Fruit fly (Drosophila melanogaster) whole organism, wandering third instar larva: ENCODE measurements around the gene udt.

Experiments
- CG32264 ChIP-seq: fragments of 200-800 bp; sonication (Bioruptor generic); optimal IDR thresholded peaks from 2 replicates; lab custom pipeline; 2016; ENCODE audit warnings: missing biosample characterization, missing genetic modification characterization
- CG9705 ChIP-seq: fragments of 200-800 bp; sonication (Bioruptor generic); optimal IDR thresholded peaks from 2 replicates; lab custom pipeline; 2018; ENCODE audit warnings: missing biosample characterization, mild to moderate bottlenecking, missing genetic modification characterization
- CrebA ChIP-seq: fragments of 200-800 bp; sonication (Bioruptor generic); optimal IDR thresholded peaks from 2 replicates; lab custom pipeline; 2016; ENCODE audit warnings: missing biosample characterization, mild to moderate bottlenecking, missing genetic modification characterization, borderline replicate concordance
- Dfd ChIP-seq: fragments of >200 bp; optimal IDR thresholded peaks from 2 replicates; lab custom pipeline; 2017; ENCODE audit warnings: missing biosample characterization, missing genetic modification characterization
- Dif ChIP-seq: fragments of 200-275, 200-300 bp; sonication (Bioruptor generic); optimal IDR thresholded peaks from 2 replicates; lab custom pipeline; 2018; ENCODE audit warnings: missing biosample characterization, missing genetic modification characterization; ENCODE audit not compliant: partially characterized antibody
- GATAd ChIP-seq: sonication (Bioruptor generic); optimal IDR thresholded peaks from 2 replicates; lab custom pipeline; 2016; ENCODE audit warnings: missing biosample characterization, missing genetic modification characterization
- HLH106 ChIP-seq: fragments of 200-800 bp; optimal IDR thresholded peaks from 3 replicates; lab custom pipeline; 2019; ENCODE audit warnings: missing biosample characterization, mild to moderate bottlenecking, missing genetic modification characterization, moderate library complexity
- Hnf4 ChIP-seq: fragments of 200-800 bp; sonication (Bioruptor generic); optimal IDR thresholded peaks from 2 replicates; lab custom pipeline; 2016; ENCODE audit warnings: missing biosample characterization, mild to moderate bottlenecking, missing genetic modification characterization
- Hr78 ChIP-seq: fragments of >200 bp; optimal IDR thresholded peaks from 2 replicates; lab custom pipeline; 2017; ENCODE audit warnings: missing biosample characterization, missing genetic modification characterization
- Hr83 ChIP-seq: fragments of 200-300 bp; sonication (Bioruptor generic); optimal IDR thresholded peaks from 2 replicates; lab custom pipeline; 2016; ENCODE audit warnings: missing biosample characterization, mild to moderate bottlenecking, missing genetic modification characterization, moderate library complexity; ENCODE audit not compliant: poor library complexity, severe bottlenecking
- Jra ChIP-seq: sonication (Bioruptor generic); optimal IDR thresholded peaks from 2 replicates; lab custom pipeline; 2016; ENCODE audit warnings: missing biosample characterization, missing genetic modification characterization
- Mio ChIP-seq: sonication (Bioruptor generic); optimal IDR thresholded peaks from 2 replicates; lab custom pipeline; 2016; ENCODE audit warnings: missing biosample characterization, missing genetic modification characterization
- Myc ChIP-seq: fragments of >200 bp; optimal IDR thresholded peaks from 2 replicates; lab custom pipeline; 2017
- N ChIP-seq: fragments of >200 bp; optimal IDR thresholded peaks from 2 replicates; lab custom pipeline; 2018; ENCODE audit warnings: missing biosample characterization, missing external identifiers, missing genetic modification characterization
- OdsH ChIP-seq: fragments of 200-800 bp; sonication (Bioruptor generic); optimal IDR thresholded peaks from 2 replicates; lab custom pipeline; 2016; ENCODE audit warnings: missing biosample characterization, mild to moderate bottlenecking, missing genetic modification characterization
- Rel ChIP-seq, 2 experiments: fragments of 200-800 bp; sonication (Bioruptor generic) in 1 of 2; optimal IDR thresholded peaks; 2 replicates in 1 of 2; 3 replicates in 1 of 2; lab custom pipeline; 2016 to 2019; ENCODE audit warnings: mild to moderate bottlenecking in 2 of 2, missing biosample characterization in 2 of 2, missing genetic modification characterization in 2 of 2, moderate library complexity in 1 of 2
- Sp1 ChIP-seq: fragments of 200-800 bp; sonication (Bioruptor generic); optimal IDR thresholded peaks from 3 replicates; lab custom pipeline; 2019; ENCODE audit warnings: missing biosample characterization, mild to moderate bottlenecking, missing genetic modification characterization, moderate library complexity
- Vsx2 ChIP-seq: fragments of 200-300, 225-300 bp; sonication (Bioruptor generic); optimal IDR thresholded peaks from 2 replicates; lab custom pipeline; 2018; ENCODE audit warnings: missing biosample characterization, missing genetic modification characterization; ENCODE audit not compliant: partially characterized antibody
- br ChIP-seq: fragments of 200-800 bp; sonication (Bioruptor generic); optimal IDR thresholded peaks from 2 replicates; lab custom pipeline; 2016; ENCODE audit warnings: missing biosample characterization, missing genetic modification characterization
- brk ChIP-seq: fragments of 200-800 bp; sonication (Bioruptor generic); optimal IDR thresholded peaks from 2 replicates; lab custom pipeline; 2016; ENCODE audit warnings: missing biosample characterization, mild to moderate bottlenecking, missing genetic modification characterization
- dl ChIP-seq, 2 experiments: fragments of 175-275, 200-275 bp in 1 of 2; fragments of 200-275 bp in 1 of 2; sonication (Bioruptor generic); optimal IDR thresholded peaks; lab custom pipeline; 2018; ENCODE audit warnings: mild to moderate bottlenecking in 2 of 2, missing biosample characterization in 2 of 2, missing genetic modification characterization in 2 of 2, moderate library complexity in 2 of 2; ENCODE audit not compliant: partially characterized antibody in 2 of 2, insufficient read depth in 1 of 2
- dmrt93B ChIP-seq: fragments of 200-800 bp; sonication (Bioruptor generic); optimal IDR thresholded peaks from 2 replicates; lab custom pipeline; 2018; ENCODE audit warnings: missing biosample characterization, mild to moderate bottlenecking, missing genetic modification characterization
- dsf ChIP-seq: sonication (Bioruptor generic); optimal IDR thresholded peaks from 2 replicates; lab custom pipeline; 2016; ENCODE audit warnings: missing biosample characterization, missing genetic modification characterization, borderline replicate concordance
- ey ChIP-seq: fragments of 200-800 bp; sonication (Bioruptor generic); optimal IDR thresholded peaks from 2 replicates; lab custom pipeline; 2016; ENCODE audit warnings: missing biosample characterization, missing genetic modification characterization
- foxo ChIP-seq, 2 experiments: fragments of 200-800 bp; sonication (Bioruptor generic); optimal IDR thresholded peaks; 2 replicates in 1 of 2; 3 replicates in 1 of 2; lab custom pipeline; 2016 to 2017; ENCODE audit warnings: missing biosample characterization in 2 of 2, missing genetic modification characterization in 2 of 2
- fru ChIP-seq: fragments of 200-800 bp; sonication (Bioruptor generic); optimal IDR thresholded peaks from 3 replicates; lab custom pipeline; 2016; ENCODE audit warnings: missing biosample characterization, mild to moderate bottlenecking, missing genetic modification characterization
- h ChIP-seq: fragments of 200-800 bp; sonication (Bioruptor generic); optimal IDR thresholded peaks from 3 replicates; lab custom pipeline; 2016; ENCODE audit warnings: missing biosample characterization, mild to moderate bottlenecking, missing genetic modification characterization
- jim ChIP-seq: fragments of 175-275, 200-325 bp; sonication (Bioruptor generic); optimal IDR thresholded peaks from 2 replicates; lab custom pipeline; 2016; ENCODE audit warnings: missing biosample characterization, mild to moderate bottlenecking, missing genetic modification characterization
- lola ChIP-seq: fragments of >200 bp; optimal IDR thresholded peaks from 2 replicates; lab custom pipeline; 2017; ENCODE audit warnings: missing biosample characterization, missing genetic modification characterization
- pan ChIP-seq: fragments of >200 bp; optimal IDR thresholded peaks from 2 replicates; lab custom pipeline; 2017
- rgr ChIP-seq: fragments of 200-800 bp; sonication (Bioruptor generic); optimal IDR thresholded peaks from 3 replicates; lab custom pipeline; 2016; ENCODE audit warnings: missing biosample characterization, mild to moderate bottlenecking, missing genetic modification characterization
- sage ChIP-seq: fragments of 200-800 bp; sonication (Bioruptor generic); optimal IDR thresholded peaks from 2 replicates; lab custom pipeline; 2016; ENCODE audit warnings: missing biosample characterization, mild to moderate bottlenecking, missing genetic modification characterization
- sv ChIP-seq: fragments of 200-800 bp; sonication (Bioruptor generic); optimal IDR thresholded peaks from 3 replicates; lab custom pipeline; 2016; ENCODE audit warnings: missing biosample characterization, missing genetic modification characterization
- tai ChIP-seq: sonication (Bioruptor generic); optimal IDR thresholded peaks from 2 replicates; lab custom pipeline; 2016; ENCODE audit warnings: missing biosample characterization, missing genetic modification characterization
- usp ChIP-seq: fragments of >200 bp; optimal IDR thresholded peaks from 2 replicates; lab custom pipeline; 2017; ENCODE audit warnings: missing biosample characterization, missing genetic modification characterization
- woc ChIP-seq: sonication (Bioruptor generic); optimal IDR thresholded peaks from 2 replicates; lab custom pipeline; 2016; ENCODE audit warnings: missing biosample characterization, mild to moderate bottlenecking, missing genetic modification characterization

udt gene

dm6 chr3R:23763622-23764273, 685 bp upstream of the udt start, which contains the start of gene Lsd-1:
Gene Lsd-1, plus strand, starts transcription at chr3R:23763857.
- TF ChIP-seq Mio (GFP tag; lab: Kevin White, UChicago) (no peak), rgr (GFP tag; lab: Kevin White, UChicago) (peak; percentile 37), GATAd (GFP tag; lab: Kevin White, UChicago) (no peak), sage (GFP tag; lab: Kevin White, UChicago) (no peak), Sp1 (GFP tag; lab: Kevin White, UChicago) (peak; percentile 76), HLH106 (peak; percentile 62), Rel (GFP tag; optimal IDR thresholded peaks at IDR 0.05; lab: Kevin White, UChicago) (peak; percentile 23), Rel (tag; optimal IDR thresholded peaks at IDR 0.05; lab: Kevin White, UChicago) (peak; percentile 85), Hnf4 (GFP tag; lab: Kevin White, UChicago) (peak; percentile 30), foxo (GFP tag; optimal IDR thresholded peaks at IDR 0.05; lab: Kevin White, UChicago) (peak in 1 of 2 experiments; percentile 11), h (GFP tag; lab: Kevin White, UChicago) (peak; percentile 31)

dm6 chr3R:23760219-23761018, 2.6 kb downstream of the udt start, which contains the start of gene SdhD:
Gene SdhD, minus strand, starts transcription at chr3R:23760600.
- peak; percentile 48 for TF ChIP-seq OdsH (GFP tag; lab: Kevin White, UChicago)
- no peak for TF ChIP-seq dl (GFP tag; optimal IDR thresholded peaks at IDR 0.05; lab: Kevin White, UChicago; ENCODE audit: insufficient read depth in 1 of 2, partially characterized antibody in 2 of 2)
- peak; percentile 57 for TF ChIP-seq Jra (GFP tag; lab: Kevin White, UChicago)
- TF ChIP-seq dmrt93B (GFP tag; lab: Kevin White, UChicago), result no peak
- TF ChIP-seq br, result peak; percentile 54
- TF ChIP-seq lola (GFP tag; lab: Kevin White, UChicago), result no peak
- peak; percentile 84 for TF ChIP-seq Hr83 (GFP tag; lab: Kevin White, UChicago)
- no peak for TF ChIP-seq CG9705 (GFP tag; lab: Kevin White, UChicago)
- TF ChIP-seq ey (GFP tag; lab: Kevin White, UChicago), result peak; percentile 18
- TF ChIP-seq Rel (GFP tag; optimal IDR thresholded peaks at IDR 0.05; lab: Kevin White, UChicago), result no peak
- TF ChIP-seq Rel (tag; optimal IDR thresholded peaks at IDR 0.05; lab: Kevin White, UChicago), result peak; percentile 88
- no peak for TF ChIP-seq Vsx2 (GFP tag; lab: Kevin White, UChicago)
- TF ChIP-seq sv (GFP tag; lab: Kevin White, UChicago), result peak; percentile 21
- TF ChIP-seq rgr (GFP tag; lab: Kevin White, UChicago), result peak; percentile 52
- TF ChIP-seq jim, result no peak
- TF ChIP-seq Sp1 (GFP tag; lab: Kevin White, UChicago), result peak; percentile 31
- no peak for TF ChIP-seq Dif (GFP tag; lab: Kevin White, UChicago)
- no peak for TF ChIP-seq HLH106
- peak in 1 of 2 experiments; percentile 50 for TF ChIP-seq foxo (GFP tag; optimal IDR thresholded peaks at IDR 0.05; lab: Kevin White, UChicago)
- no peak for TF ChIP-seq woc (GFP tag; lab: Kevin White, UChicago)
- TF ChIP-seq fru (GFP tag; lab: Kevin White, UChicago), result peak; percentile 15
- peak; percentile 72 for TF ChIP-seq Hnf4 (GFP tag; lab: Kevin White, UChicago)
- peak; percentile 39 for TF ChIP-seq h (GFP tag; lab: Kevin White, UChicago)
- TF ChIP-seq Myc, result peak; percentile 15
- TF ChIP-seq GATAd (GFP tag; lab: Kevin White, UChicago), result no peak

- TF ChIP-seq dl (GFP tag; optimal IDR thresholded peaks at IDR 0.05; lab: Kevin White, UChicago; ENCODE audit: insufficient read depth in 1 of 2, partially characterized antibody in 2 of 2), result no peak
- TF ChIP-seq brk (GFP tag; lab: Kevin White, UChicago), result no peak
- peak; percentile 98 for TF ChIP-seq OdsH (GFP tag; lab: Kevin White, UChicago)
- TF ChIP-seq CrebA (GFP tag; lab: Kevin White, UChicago), result no peak
- TF ChIP-seq pan (lab: Kevin White, UChicago), result no peak
- TF ChIP-seq CG32264 (GFP tag; lab: Kevin White, UChicago), result peak; percentile 90
- TF ChIP-seq N (GFP tag; lab: Kevin White, UChicago), result no peak
- TF ChIP-seq tai (GFP tag; lab: Kevin White, UChicago), result no peak
- no peak for TF ChIP-seq usp (GFP tag; lab: Kevin White, UChicago)
- TF ChIP-seq GATAd (GFP tag; lab: Kevin White, UChicago), result peak; percentile 95
- peak; percentile 99 for TF ChIP-seq fru (GFP tag; lab: Kevin White, UChicago)
- peak; percentile 85 for TF ChIP-seq Hr83 (GFP tag; lab: Kevin White, UChicago)
- TF ChIP-seq jim, result peak; percentile 68
- TF ChIP-seq lola (GFP tag; lab: Kevin White, UChicago), result no peak
- peak; percentile 95 for TF ChIP-seq Hnf4 (GFP tag; lab: Kevin White, UChicago)
- peak; percentile 99 for TF ChIP-seq sv (GFP tag; lab: Kevin White, UChicago)
- TF ChIP-seq HLH106, result peak; percentile 99
- TF ChIP-seq CG9705 (GFP tag; lab: Kevin White, UChicago), result peak; percentile 96
- TF ChIP-seq h (GFP tag; lab: Kevin White, UChicago), result peak; percentile 99
- TF ChIP-seq br, result peak; percentile 98
- TF ChIP-seq Dif (GFP tag; lab: Kevin White, UChicago), result peak; percentile 1
- TF ChIP-seq Mio (GFP tag; lab: Kevin White, UChicago), result peak; percentile 85
- TF ChIP-seq ey (GFP tag; lab: Kevin White, UChicago), result peak; percentile 97
- TF ChIP-seq Dfd (GFP tag; lab: Kevin White, UChicago), result no peak
- TF ChIP-seq Myc, result no peak
- TF ChIP-seq dsf (GFP tag; lab: Kevin White, UChicago), result peak; percentile 93
- TF ChIP-seq Hr78 (GFP tag; lab: Kevin White, UChicago), result no peak
- peak; percentile 98 for TF ChIP-seq rgr (GFP tag; lab: Kevin White, UChicago)
These were observed 5.0 kb downstream of the udt start, which contains the start of the genes PTPMT1 and Hrd3 for dm6 chr3R:23757912-23758607. Gene PTPMT1, plus strand, starts transcription at chr3R:23758339. Gene Hrd3, minus strand, starts transcription at chr3R:23758557.
